Worm (Caenorhabditis elegans): ENCODE measurements around the gene T09A5.4.

The T09A5.4 gene

ce11 chrII:7801899-7802298 is 44.1 kb upstream of the T09A5.4 start (continued):
- TF ChIP-seq F16B12.6 (tag; optimal IDR thresholded peaks at IDR 0.05) (no peak), pag-3 (tag; optimal IDR thresholded peaks at IDR 0.05; ENCODE audit: borderline replicate concordance, insufficient read depth) (no peak), nhr-28 (tag; optimal IDR thresholded peaks at IDR 0.05) (no peak), lin-13 (GFP tag; optimal IDR thresholded peaks at IDR 0.05) (no peak), fos-1 (tag; optimal IDR thresholded peaks at IDR 0.05) (no peak), lin-14 (GFP tag; optimal IDR thresholded peaks at IDR 0.05) (peak; percentile 56), C04F5.9 (tag; optimal IDR thresholded peaks at IDR 0.05) (no peak), unc-98 (GFP tag; IDR thresholded peaks at IDR 0.05) (no peak), tbx-2 (tag; optimal IDR thresholded peaks at IDR 0.05) (no peak), alr-1 (tag; optimal IDR thresholded peaks at IDR 0.05; ENCODE audit: borderline replicate concordance) (no peak), blmp-1 (tag; optimal IDR thresholded peaks at IDR 0.05) (peak; percentile 38), nhr-85 (tag) (peak; percentile 92), mep-1 (tag; optimal IDR thresholded peaks at IDR 0.05) (no peak)

- no peak for TF ChIP-seq fos-1 (tag; optimal IDR thresholded peaks at IDR 0.05)
- peak; percentile 49 for TF ChIP-seq nhr-85 (tag)
- peak; percentile 18 for TF ChIP-seq lin-14 (GFP tag; optimal IDR thresholded peaks at IDR 0.05)
- no peak for TF ChIP-seq dpl-1 (GFP tag; optimal IDR thresholded peaks at IDR 0.05)
- TF ChIP-seq unc-30 (tag; optimal IDR thresholded peaks at IDR 0.05): no peak
- no peak for TF ChIP-seq C04F5.9 (tag; optimal IDR thresholded peaks at IDR 0.05)
- TF ChIP-seq tlp-1 (tag; optimal IDR thresholded peaks at IDR 0.05): peak; percentile 1
- TF ChIP-seq pax-3 (tag; optimal IDR thresholded peaks at IDR 0.05): no peak
- no peak for TF ChIP-seq lsy-2 (tag; optimal IDR thresholded peaks at IDR 0.05)
- TF ChIP-seq ztf-4 (tag; optimal IDR thresholded peaks at IDR 0.05): no peak
- no peak for TF ChIP-seq unc-62 (GFP tag; optimal IDR thresholded peaks at IDR 0.05)
- TF ChIP-seq blmp-1 (tag; optimal IDR thresholded peaks at IDR 0.05): peak; percentile 49
- TF ChIP-seq ceh-82 (tag; optimal IDR thresholded peaks at IDR 0.05): no peak
Observed at ce11 chrII:7803174-7803573, 42.8 kb upstream of the T09A5.4 start.

- TF ChIP-seq lin-35 (GFP tag; optimal IDR thresholded peaks at IDR 0.05) (peak in 1 of 2 experiments; percentile 63), nhr-19 (GFP tag; conservative IDR thresholded peaks at IDR 0.05) (no peak), lin-14 (GFP tag; optimal IDR thresholded peaks at IDR 0.05) (peak; percentile 17), blmp-1 (tag; optimal IDR thresholded peaks at IDR 0.05) (peak; percentile 53), nhr-85 (tag) (peak; percentile 18), dsc-1 (tag; optimal IDR thresholded peaks at IDR 0.05) (no peak), dpl-1 (GFP tag; optimal IDR thresholded peaks at IDR 0.05) (peak; percentile 17 to 50 (median 40)), pag-3 (tag; optimal IDR thresholded peaks at IDR 0.05; ENCODE audit: borderline replicate concordance, insufficient read depth) (no peak), mep-1 (tag; optimal IDR thresholded peaks at IDR 0.05) (no peak), efl-1 (optimal IDR thresholded peaks at IDR 0.05) (peak in 1 of 2 experiments; percentile 11), efl-1 (GFP tag; optimal IDR thresholded peaks at IDR 0.05 in 1 of 2) (peak; percentile 46 to 94), Y116A8C.19 (tag; optimal IDR thresholded peaks at IDR 0.05; ENCODE audit: borderline replicate concordance) (no peak), mab-9 (GFP tag; IDR thresholded peaks at IDR 0.05) (no peak), ceh-90 (tag; optimal IDR thresholded peaks at IDR 0.05) (no peak), nhr-20 (tag; optimal IDR thresholded peaks at IDR 0.05) (no peak), ces-1 (GFP tag; optimal IDR thresholded peaks at IDR 0.05) (no peak)
Observed at ce11 chrII:7806054-7806453, 39.9 kb upstream of the T09A5.4 start.

- peak in 1 of 2 experiments; percentile 16 for TF ChIP-seq lsy-2 (tag; optimal IDR thresholded peaks at IDR 0.05)
- peak; percentile 96 for TF ChIP-seq blmp-1 (tag; optimal IDR thresholded peaks at IDR 0.05)
- no peak for TF ChIP-seq fkh-10 (GFP tag; optimal IDR thresholded peaks at IDR 0.05)
- no peak for TF ChIP-seq ets-5 (GFP tag; IDR thresholded peaks at IDR 0.05)
- TF ChIP-seq lin-35 (GFP tag; optimal IDR thresholded peaks at IDR 0.05): peak; percentile 35 to 91
- peak; percentile 19 for TF ChIP-seq nhr-90 (tag; optimal IDR thresholded peaks at IDR 0.05; ENCODE audit: poor library complexity)
- peak; percentile 19 for TF ChIP-seq nhr-47 (tag; optimal IDR thresholded peaks at IDR 0.05)
- TF ChIP-seq nhr-71 (tag; optimal IDR thresholded peaks at IDR 0.05): peak; percentile 74
- peak; percentile 31 for TF ChIP-seq nhr-19 (GFP tag; conservative IDR thresholded peaks at IDR 0.05)
- peak; percentile 36 for TF ChIP-seq irx-1 (tag; optimal IDR thresholded peaks at IDR 0.05)
- TF ChIP-seq grh-1 (GFP tag; IDR thresholded peaks at IDR 0.05): peak; percentile 90
- peak; percentile 28 for TF ChIP-seq pag-3 (tag; optimal IDR thresholded peaks at IDR 0.05; ENCODE audit: borderline replicate concordance, insufficient read depth)
- TF ChIP-seq elt-2 (tag; optimal IDR thresholded peaks at IDR 0.05): no peak
- peak; percentile 57 to 65 for TF ChIP-seq efl-1 (optimal IDR thresholded peaks at IDR 0.05)
- TF ChIP-seq efl-1 (GFP tag; optimal IDR thresholded peaks at IDR 0.05 in 1 of 2): peak; percentile 75 to 97
- peak; percentile 21 for TF ChIP-seq mep-1 (tag; optimal IDR thresholded peaks at IDR 0.05)
- TF ChIP-seq snu-23 (GFP tag; optimal IDR thresholded peaks at IDR 0.05): peak; percentile 52
- peak; percentile 98 for TF ChIP-seq nhr-85 (tag)
- TF ChIP-seq elt-3 (tag; optimal IDR thresholded peaks at IDR 0.05): peak in 2 of 6 experiments; percentile 23 to 28
- TF ChIP-seq C04F5.9 (tag; optimal IDR thresholded peaks at IDR 0.05): no peak
- TF ChIP-seq lin-14 (GFP tag; optimal IDR thresholded peaks at IDR 0.05): peak; percentile 77
- peak; percentile 68 to 79 (median 77) for TF ChIP-seq dpl-1 (GFP tag; optimal IDR thresholded peaks at IDR 0.05)
- TF ChIP-seq nhr-20 (tag; optimal IDR thresholded peaks at IDR 0.05): peak; percentile 76
- TF ChIP-seq ceh-90 (tag; optimal IDR thresholded peaks at IDR 0.05): no peak
- TF ChIP-seq xbp-1 (tag; optimal IDR thresholded peaks at IDR 0.05): no peak
- TF ChIP-seq swsn-7 (tag; optimal IDR thresholded peaks at IDR 0.05): peak; percentile 6
- peak; percentile 6 for TF ChIP-seq lin-13 (GFP tag; optimal IDR thresholded peaks at IDR 0.05)
Observed at ce11 chrII:7806872-7807271, 39.1 kb upstream of the T09A5.4 start.
